Fruit fly (Drosophila melanogaster) whole organism, embryonic: ENCODE measurements around the gene CG10298.

Experiments used
- Abd-B ChIP-seq: fragments of 200-800 bp; sonication (Bioruptor generic); optimal IDR thresholded peaks from 2 replicates; lab custom pipeline; 2018; ENCODE audit warnings: missing biosample characterization, mild to moderate bottlenecking, missing genetic modification characterization, moderate library complexity
- CG13894 ChIP-seq: fragments of 200-800 bp; sonication (Bioruptor generic); optimal IDR thresholded peaks from 3 replicates; lab custom pipeline; 2018; ENCODE audit warnings: missing biosample characterization, mild to moderate bottlenecking, missing genetic modification characterization, moderate library complexity
- CG14014 ChIP-seq: fragments of 200-800 bp; sonication (Bioruptor generic); IDR thresholded peaks from 2 replicates; pipeline ENCODE4 v1.3.6; 2022; ENCODE audit warnings: missing biosample characterization, missing genetic modification characterization
- CG17186 ChIP-seq: fragments of 200-800 bp; sonication (Bioruptor generic); optimal IDR thresholded peaks from 3 replicates; lab custom pipeline; 2017; ENCODE audit warnings: missing biosample characterization, missing genetic modification reagents, missing genetic modification characterization
- CG18764 ChIP-seq: fragments of 200-800 bp; sonication (Bioruptor generic); optimal IDR thresholded peaks from 3 replicates; lab custom pipeline; 2016; ENCODE audit warnings: missing biosample characterization, missing genetic modification characterization
- CG31224 ChIP-seq: fragments of 200-800 bp; sonication (Bioruptor generic); IDR thresholded peaks from 2 replicates; pipeline ENCODE4 v1.3.6; 2022; ENCODE audit warnings: missing biosample characterization, missing genetic modification characterization
- CG32772 ChIP-seq: fragments of 200-800 bp; sonication (Bioruptor generic); IDR thresholded peaks from 2 replicates; pipeline ENCODE4 v1.3.6; 2022; ENCODE audit warnings: missing biosample characterization, missing genetic modification characterization
- CG33213 ChIP-seq: fragments of 200-800 bp; sonication (Bioruptor generic); optimal IDR thresholded peaks from 3 replicates; lab custom pipeline; 2016; ENCODE audit warnings: missing biosample characterization, missing genetic modification characterization
- CG34422 ChIP-seq: fragments of 200-800 bp; sonication (Bioruptor generic); IDR thresholded peaks from 3 replicates; pipeline ENCODE4 v1.3.6; 2022; ENCODE audit warnings: missing biosample characterization, missing genetic modification characterization
- CG6813 ChIP-seq: fragments of 200-800 bp; sonication (Bioruptor generic); optimal IDR thresholded peaks from 2 replicates; lab custom pipeline; 2017; ENCODE audit warnings: missing biosample characterization, missing genetic modification characterization, mild to moderate bottlenecking, moderate library complexity, missing genetic modification reagents
- CG8290 ChIP-seq, 3 experiments: fragments of 200-800 bp; sonication (Bioruptor generic); optimal IDR thresholded peaks; 2 replicates each; lab custom pipeline; 2016 to 2019; ENCODE audit warnings: missing biosample characterization in 3 of 3, missing genetic modification characterization in 3 of 3, mild to moderate bottlenecking in 2 of 3, moderate library complexity in 1 of 3
- CHES-1-like ChIP-seq: fragments of 200-800 bp; sonication (Bioruptor generic); optimal IDR thresholded peaks from 2 replicates; lab custom pipeline; 2016; ENCODE audit warnings: missing biosample characterization, missing genetic modification characterization
- Chrac-16 ChIP-seq: fragments of 200-800 bp; sonication (Bioruptor generic); optimal IDR thresholded peaks from 3 replicates; lab custom pipeline; 2016; ENCODE audit warnings: missing biosample characterization, missing genetic modification characterization
- Doc3 ChIP-seq: fragments of 200-800 bp; sonication (Bioruptor generic); IDR thresholded peaks from 3 replicates; pipeline ENCODE4 v1.3.6; 2022; ENCODE audit warnings: missing biosample characterization, missing genetic modification characterization; ENCODE audit not compliant: partially characterized antibody
- Dp ChIP-seq: fragments of 200-800 bp; sonication (Bioruptor generic); optimal IDR thresholded peaks from 2 replicates; lab custom pipeline; 2018; ENCODE audit warnings: missing biosample characterization, mild to moderate bottlenecking, missing genetic modification characterization, moderate library complexity
- E2f1 ChIP-seq: fragments of 200-800 bp; sonication (Bioruptor generic); IDR thresholded peaks from 2 replicates; pipeline ENCODE4 v1.3.6; 2022; ENCODE audit warnings: missing biosample characterization, missing genetic modification characterization
- GATAe ChIP-seq: fragments of 200-800 bp; sonication (Bioruptor generic); conservative IDR thresholded peaks from 2 replicates; pipeline ENCODE4 v1.3.6; 2022; ENCODE audit warnings: missing biosample characterization, missing genetic modification characterization
- Hand ChIP-seq: fragments of 200-800 bp; sonication (Bioruptor generic); optimal IDR thresholded peaks from 2 replicates; lab custom pipeline; 2017; ENCODE audit warnings: mild to moderate bottlenecking, missing biosample characterization, missing genetic modification reagents, missing genetic modification characterization
- MESR4 ChIP-seq: fragments of 200-800 bp; sonication (Bioruptor generic); optimal IDR thresholded peaks from 2 replicates; lab custom pipeline; 2018; ENCODE audit warnings: missing biosample characterization, mild to moderate bottlenecking, missing genetic modification characterization, moderate library complexity
- Nf-YC ChIP-seq: fragments of 200-800 bp; optimal IDR thresholded peaks from 3 replicates; lab custom pipeline; 2019; ENCODE audit warnings: missing biosample characterization, mild to moderate bottlenecking, missing genetic modification characterization, moderate library complexity
- Pdp1 ChIP-seq, 2 experiments: fragments of 200-800 bp; sonication (Bioruptor generic); optimal IDR thresholded peaks; 3 replicates each; lab custom pipeline; 2016; ENCODE audit warnings: missing biosample characterization in 2 of 2, missing genetic modification characterization in 2 of 2, mild to moderate bottlenecking in 1 of 2, moderate library complexity in 1 of 2
- Trl ChIP-seq, 3 experiments: fragments of >200 bp in 2 of 3; fragments of 200-800 bp in 1 of 3; sonication (Bioruptor generic) in 1 of 3; optimal IDR thresholded peaks; 2 replicates in 1 of 3; 3 replicates in 2 of 3; lab custom pipeline; 2016 to 2017; ENCODE audit warnings: missing biosample characterization in 1 of 3, missing genetic modification characterization in 1 of 3
- Usf ChIP-seq: fragments of 200-800 bp; sonication (Bioruptor generic); optimal IDR thresholded peaks from 2 replicates; lab custom pipeline; 2017; ENCODE audit warnings: missing genotype, missing biosample characterization, missing genetic modification characterization
- Xrp1 ChIP-seq: fragments of 200-800 bp; sonication (Bioruptor generic); IDR thresholded peaks from 2 replicates; pipeline ENCODE4 v1.3.6; 2022; ENCODE audit warnings: missing biosample characterization, missing genetic modification characterization
- al ChIP-seq: fragments of 200-800 bp; sonication (Bioruptor generic); IDR thresholded peaks from 2 replicates; pipeline ENCODE4 v1.3.6; 2022; ENCODE audit warnings: missing biosample characterization, missing genetic modification characterization
- cad ChIP-seq: fragments of >200 bp; optimal IDR thresholded peaks from 2 replicates; lab custom pipeline; 2017; ENCODE audit warnings: missing biosample characterization, missing genetic modification characterization
- cas ChIP-seq: fragments of 200-800 bp; sonication (Bioruptor generic); IDR thresholded peaks from 2 replicates; pipeline ENCODE4 v1.3.6; 2022; ENCODE audit warnings: missing biosample characterization, missing genetic modification characterization
- cg ChIP-seq: fragments of 200-800 bp; sonication (Bioruptor generic); optimal IDR thresholded peaks from 3 replicates; lab custom pipeline; 2019; ENCODE audit warnings: missing biosample characterization, mild to moderate bottlenecking, missing genetic modification characterization, moderate library complexity
- croc ChIP-seq: fragments of 200-800 bp; sonication (Bioruptor generic); conservative IDR thresholded peaks from 3 replicates; pipeline ENCODE4 v1.3.6; 2022; ENCODE audit warnings: missing biosample characterization, missing genetic modification characterization
- grau ChIP-seq: fragments of 200-800 bp; optimal IDR thresholded peaks from 3 replicates; lab custom pipeline; 2019; ENCODE audit warnings: missing biosample characterization, mild to moderate bottlenecking, missing genetic modification characterization, moderate library complexity
- onecut ChIP-seq: fragments of 200-800 bp; sonication (Bioruptor generic); IDR thresholded peaks from 2 replicates; pipeline ENCODE4 v1.3.6; 2022; ENCODE audit warnings: missing biosample characterization, missing genetic modification characterization
- peb ChIP-seq: fragments of 200-800 bp; sonication (Bioruptor generic); IDR thresholded peaks from 2 replicates; pipeline ENCODE4 v1.3.6; 2022; ENCODE audit warnings: missing biosample characterization, missing genetic modification characterization
- pfk ChIP-seq: fragments of 200-800 bp; sonication (Bioruptor generic); optimal IDR thresholded peaks from 2 replicates; lab custom pipeline; 2018; ENCODE audit warnings: missing biosample characterization, mild to moderate bottlenecking, missing genetic modification characterization, moderate library complexity
- repo ChIP-seq: fragments of 200-800 bp; sonication (Bioruptor generic); optimal IDR thresholded peaks from 2 replicates; lab custom pipeline; 2016; ENCODE audit warnings: missing biosample characterization, missing genetic modification characterization
- row ChIP-seq: fragments of 200-800 bp; sonication (Bioruptor generic); IDR thresholded peaks from 3 replicates; pipeline ENCODE4 v1.3.6; 2022; ENCODE audit warnings: missing biosample characterization, missing genetic modification characterization
- schlank ChIP-seq: fragments of 200-800 bp; sonication (Bioruptor generic); optimal IDR thresholded peaks from 2 replicates; lab custom pipeline; 2018; ENCODE audit warnings: missing biosample characterization, mild to moderate bottlenecking, missing genetic modification characterization
- slp2 ChIP-seq: fragments of 200-800 bp; sonication (Bioruptor generic); optimal IDR thresholded peaks from 2 replicates; lab custom pipeline; 2016; ENCODE audit warnings: missing biosample characterization, missing genetic modification characterization
- sna ChIP-seq: fragments of 200-800 bp; sonication (Bioruptor generic); IDR thresholded peaks from 2 replicates; pipeline ENCODE4 v1.3.6; 2022; ENCODE audit warnings: missing biosample characterization, missing genetic modification characterization; ENCODE audit not compliant: partially characterized antibody
- ssp ChIP-seq: fragments of 200-800 bp; sonication (Bioruptor generic); IDR thresholded peaks from 2 replicates; pipeline ENCODE4 v1.3.6; 2022; ENCODE audit warnings: missing biosample characterization, missing genetic modification characterization
- tll ChIP-seq, 2 experiments: fragments of 200-800 bp in 1 of 2; fragments of >200 bp in 1 of 2; sonication (Bioruptor generic) in 1 of 2; optimal IDR thresholded peaks; 2 replicates each; lab custom pipeline; 2017 to 2019; ENCODE audit warnings: missing biosample characterization in 2 of 2, missing genetic modification characterization in 2 of 2, mild to moderate bottlenecking in 1 of 2, moderate library complexity in 1 of 2
- tx ChIP-seq: fragments of 200-800 bp; sonication (Bioruptor generic); optimal IDR thresholded peaks from 2 replicates; lab custom pipeline; 2016; ENCODE audit warnings: missing biosample characterization, missing genetic modification characterization

The CG10298 gene

dm6 chr3R:6373512-6374306 lies 30.9 kb downstream of the CG10298 start (continued):
- TF ChIP-seq slp2 (GFP tag; lab: Kevin White, UChicago) (no peak), CG13894 (tag; lab: Kevin White, UChicago) (peak; percentile 28), MESR4 (GFP tag; lab: Kevin White, UChicago) (peak; percentile 12), GATAe (GFP tag; lab: Robert Waterston, UW) (no peak), CHES-1-like (GFP tag; lab: Kevin White, UChicago) (peak; percentile 13), CG34422 (GFP tag; lab: Robert Waterston, UW) (peak; percentile 43; the same call in 1 of the 3 replicates), cas (GFP tag; lab: Robert Waterston, UW) (no peak), sna (GFP tag; lab: Robert Waterston, UW) (no peak), row (GFP tag; lab: Robert Waterston, UW) (peak; percentile 77), Chrac-16 (GFP tag; lab: Kevin White, UChicago) (peak; percentile 1), schlank (tag; lab: Kevin White, UChicago) (no peak), Abd-B (GFP tag; lab: Kevin White, UChicago) (no peak), CG31224 (GFP tag; lab: Robert Waterston, UW) (0 out of 2 replicates have a peak, but pooled peaks have one; percentile 4), Dp (GFP tag; lab: Kevin White, UChicago) (no peak), CG32772 (GFP tag; lab: Robert Waterston, UW) (no peak), CG6813 (peak; percentile 48), ssp (GFP tag; lab: Robert Waterston, UW) (no peak), CG8290 (GFP tag; optimal IDR thresholded peaks at IDR 0.05; lab: Kevin White, UChicago) (no peak), CG8290 (tag; optimal IDR thresholded peaks at IDR 0.05; lab: Kevin White, UChicago) (peak in 1 of 2 experiments; percentile 87), Trl (optimal IDR thresholded peaks at IDR 0.05; lab: Kevin White, UChicago) (no peak), Trl (GFP tag; optimal IDR thresholded peaks at IDR 0.05; lab: Kevin White, UChicago) (peak; percentile 57), al (GFP tag; lab: Robert Waterston, UW) (0 out of 2 replicates have a peak, but pooled peaks have one; percentile 10), tx (GFP tag; lab: Kevin White, UChicago) (peak; percentile 6), cg (no peak), pfk (no peak), Xrp1 (GFP tag; lab: Robert Waterston, UW) (peak; percentile 55), CG14014 (peak; percentile 65; the same call in 1 of the 2 replicates), Nf-YC (tag; lab: Kevin White, UChicago) (peak; percentile 34), Usf (GFP tag; lab: Kevin White, UChicago) (no peak), peb (GFP tag; lab: Robert Waterston, UW) (no peak), onecut (GFP tag; lab: Robert Waterston, UW) (no peak), Doc3 (GFP tag; lab: Robert Waterston, UW) (peak; percentile 26; the same call in 2 of the 3 replicates), croc (no peak), CG33213 (GFP tag; lab: Kevin White, UChicago) (peak; percentile 32), grau (tag; lab: Kevin White, UChicago) (peak; percentile 32), cad (no peak), Hand (GFP tag; lab: Kevin White, UChicago) (no peak), tll (GFP tag; optimal IDR thresholded peaks at IDR 0.05; lab: Kevin White, UChicago) (no peak), E2f1 (GFP tag; lab: Robert Waterston, UW) (peak; percentile 33; the same call in 1 of the 2 replicates), Pdp1 (GFP tag; optimal IDR thresholded peaks at IDR 0.05; lab: Kevin White, UChicago) (peak in 1 of 2 experiments; percentile 27), CG17186 (GFP tag; lab: Kevin White, UChicago) (no peak), CG18764 (GFP tag; lab: Kevin White, UChicago) (peak; percentile 46), repo (GFP tag; lab: Kevin White, UChicago) (no peak)
